Fruit fly (Drosophila melanogaster): ENCODE data around the gene CG14711.

The CG14711 gene

DNA sequence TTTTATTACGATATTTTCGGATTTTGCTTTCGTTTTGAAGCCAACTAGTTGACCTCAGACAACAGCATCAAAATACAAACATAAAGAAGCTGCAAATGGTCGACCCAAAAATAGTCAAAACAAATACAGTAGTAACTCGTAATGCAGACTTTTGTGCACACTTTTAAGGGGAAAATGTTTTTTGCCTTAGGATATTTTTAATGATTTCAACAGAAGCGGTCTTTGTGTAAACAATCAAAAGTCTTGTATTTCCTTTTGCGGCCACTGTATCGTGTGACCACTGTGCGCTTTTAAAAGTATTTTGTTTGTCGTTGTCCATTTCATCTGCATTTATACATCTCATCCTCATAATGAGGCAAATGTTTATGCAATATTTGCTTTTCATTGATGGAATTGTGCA is 26.3 kb downstream of the CG14711 start (continued):
- peak; percentile 82 for TF ChIP-seq CG2875 (GFP tag; optimal IDR thresholded peaks at IDR 0.05)
- TF ChIP-seq fd3F (GFP tag; optimal IDR thresholded peaks at IDR 0.05), result peak; percentile 97
- peak; percentile 96 for TF ChIP-seq CG6175 (GFP tag; IDR thresholded peaks at IDR 0.05)
- TF ChIP-seq hth (optimal IDR thresholded peaks at IDR 0.05), result no peak
- TF ChIP-seq vnd (GFP tag; IDR thresholded peaks at IDR 0.05; ENCODE audit: partially characterized antibody), result no peak
- no peak for TF ChIP-seq amos (GFP tag; IDR thresholded peaks at IDR 0.05; ENCODE audit: partially characterized antibody)
- TF ChIP-seq gt (GFP tag; IDR thresholded peaks at IDR 0.05), result peak; percentile 73
- TF ChIP-seq tio (GFP tag; optimal IDR thresholded peaks at IDR 0.05), result peak; percentile 94
- TF ChIP-seq mirr (GFP tag; optimal IDR thresholded peaks at IDR 0.05), result peak; percentile 98
- TF ChIP-seq CG5245 (GFP tag; optimal IDR thresholded peaks at IDR 0.05), result peak; percentile 96
- TF ChIP-seq hb (GFP tag; IDR thresholded peaks at IDR 0.05; ENCODE audit: partially characterized antibody), result no peak
- TF ChIP-seq CG5180 (GFP tag; optimal IDR thresholded peaks at IDR 0.05), result peak; percentile 83
- no peak for TF ChIP-seq CG9797 (GFP tag; optimal IDR thresholded peaks at IDR 0.05)
- TF ChIP-seq sr (GFP tag; IDR thresholded peaks at IDR 0.05), result peak; percentile 93
- peak; percentile 83 for TF ChIP-seq ewg (GFP tag; optimal IDR thresholded peaks at IDR 0.05)
- peak in 1 of 2 experiments; percentile 81 for TF ChIP-seq Eip74EF (GFP tag; optimal IDR thresholded peaks at IDR 0.05)
- TF ChIP-seq repo (GFP tag; optimal IDR thresholded peaks at IDR 0.05), result peak; percentile 96
- TF ChIP-seq Fer3 (tag; optimal IDR thresholded peaks at IDR 0.05), result peak; percentile 97
- peak; percentile 95 for TF ChIP-seq CG1233 (GFP tag; optimal IDR thresholded peaks at IDR 0.05)
- peak; percentile 96 for TF ChIP-seq CG12744 (GFP tag; optimal IDR thresholded peaks at IDR 0.05)
- TF ChIP-seq Nf-YA (GFP tag; IDR thresholded peaks at IDR 0.05), result peak; percentile 93
- peak; percentile 80 for TF ChIP-seq E2f2 (GFP tag; IDR thresholded peaks at IDR 0.05)
- TF ChIP-seq Elba2 (GFP tag; optimal IDR thresholded peaks at IDR 0.05), result peak; percentile 31
- TF ChIP-seq Nf-YB (GFP tag; optimal IDR thresholded peaks at IDR 0.05), result peak; percentile 71
- TF ChIP-seq HmgZ (tag; optimal IDR thresholded peaks at IDR 0.05), result peak; percentile 97
- TF ChIP-seq CG42726 (GFP tag; IDR thresholded peaks at IDR 0.05; ENCODE audit: partially characterized antibody), result no peak
- peak; percentile 83 for TF ChIP-seq CG15696 (tag; optimal IDR thresholded peaks at IDR 0.05)
- TF ChIP-seq Gsc (GFP tag; IDR thresholded peaks at IDR 0.05), result peak; percentile 83
- TF ChIP-seq Atf6 (GFP tag; IDR thresholded peaks at IDR 0.05), result peak; percentile 97
- peak; percentile 95 for TF ChIP-seq CG43689 (GFP tag; IDR thresholded peaks at IDR 0.05)
- TF ChIP-seq CG10274 (GFP tag; optimal IDR thresholded peaks at IDR 0.05), result peak; percentile 85
- peak; percentile 89 for TF ChIP-seq CG9727 (GFP tag; optimal IDR thresholded peaks at IDR 0.05)
- peak; percentile 34 for TF ChIP-seq CG17186 (GFP tag; optimal IDR thresholded peaks at IDR 0.05)
- TF ChIP-seq Atf3 (GFP tag; optimal IDR thresholded peaks at IDR 0.05), result peak; percentile 89
- TF ChIP-seq Scr (GFP tag; IDR thresholded peaks at IDR 0.05; ENCODE audit: partially characterized antibody), result no peak
- no peak for TF ChIP-seq CG6791 (GFP tag; IDR thresholded peaks at IDR 0.05; ENCODE audit: partially characterized antibody)
- TF ChIP-seq Max (GFP tag; optimal IDR thresholded peaks at IDR 0.05), result peak; percentile 94
- TF ChIP-seq sug (tag; optimal IDR thresholded peaks at IDR 0.05), result peak; percentile 96
- TF ChIP-seq Vsx1 (GFP tag; optimal IDR thresholded peaks at IDR 0.05), result peak; percentile 80
- TF ChIP-seq CG18262 (tag; optimal IDR thresholded peaks at IDR 0.05), result peak; percentile 84
- peak; percentile 94 for TF ChIP-seq CG11695 (GFP tag; IDR thresholded peaks at IDR 0.05)
- TF ChIP-seq CG7745 (tag; optimal IDR thresholded peaks at IDR 0.05), result no peak
- TF ChIP-seq CG10267 (tag; optimal IDR thresholded peaks at IDR 0.05), result peak; percentile 77
- TF ChIP-seq ttk (GFP tag; IDR thresholded peaks at IDR 0.05), result peak; percentile 96
- TF ChIP-seq bab2 (GFP tag; optimal IDR thresholded peaks at IDR 0.05), result peak; percentile 98
- peak; percentile 97 for TF ChIP-seq Meics (GFP tag; optimal IDR thresholded peaks at IDR 0.05)
- peak; percentile 92; the same call in 2 of the 3 replicates for TF ChIP-seq CG2199 (GFP tag; IDR thresholded peaks at IDR 0.05)
- TF ChIP-seq CG11247 (GFP tag; IDR thresholded peaks at IDR 0.05), result peak; percentile 98
- TF ChIP-seq wek (GFP tag; optimal IDR thresholded peaks at IDR 0.05), result peak; percentile 84
- TF ChIP-seq mam (GFP tag; optimal IDR thresholded peaks at IDR 0.05), result peak; percentile 99

Data from whole organism, embryonic.